In genomic region chr3L:727874-728273, dm6 we compare ENCODE assay signal across 4 fruit fly cellular contexts.
A peak's percentile ranks its signal among the peaks of the same experiment; 100 is the strongest.
TF ChIP-seq lines count a peak whose summit lies in the region.

No protein-coding gene starts in this region.

- TF ChIP-seq CTCF in whole organism, embryonic (GFP tag; optimal IDR thresholded peaks at IDR 0.05; lab: Kevin White, UChicago): no peak

TF ChIP-seq in whole organism, embryonic, 481 proteins besides CTCF, POLR2A, EP300 and RAD21:
- peak; percentile 81 for TF ChIP-seq corto (GFP tag; optimal IDR thresholded peaks at IDR 0.05; lab: Kevin White, UChicago)
- no peak for TF ChIP-seq CG10959 (GFP tag; IDR thresholded peaks at IDR 0.05; lab: Robert Waterston, UW)
- peak; percentile 85 for TF ChIP-seq lbe (GFP tag; optimal IDR thresholded peaks at IDR 0.05; lab: Kevin White, UChicago)
- TF ChIP-seq Ets65A (GFP tag; lab: Kevin White, UChicago): peak; percentile 70

TF ChIP-seq in whole organism, prepupa, 60 proteins besides CTCF, POLR2A, EP300 and RAD21 (continues in another document):
- TF ChIP-seq CG6854 (GFP tag; optimal IDR thresholded peaks at IDR 0.05; lab: Kevin White, UChicago): peak; percentile 76
- TF ChIP-seq Hr39 (GFP tag; optimal IDR thresholded peaks at IDR 0.05; lab: Kevin White, UChicago): peak; percentile 91
- TF ChIP-seq CG10631 (GFP tag; optimal IDR thresholded peaks at IDR 0.05; lab: Kevin White, UChicago): peak; percentile 51
- TF ChIP-seq achi (GFP tag; optimal IDR thresholded peaks at IDR 0.05; lab: Kevin White, UChicago): peak; percentile 62
- TF ChIP-seq Eip93F (GFP tag; optimal IDR thresholded peaks at IDR 0.05; lab: Kevin White, UChicago): peak; percentile 83
- no peak for TF ChIP-seq fd85E (GFP tag; optimal IDR thresholded peaks at IDR 0.05; lab: Kevin White, UChicago)
- peak; percentile 77 for TF ChIP-seq CG3919 (GFP tag; optimal IDR thresholded peaks at IDR 0.05; lab: Kevin White, UChicago)
- peak; percentile 57 for TF ChIP-seq OdsH (GFP tag; optimal IDR thresholded peaks at IDR 0.05; lab: Kevin White, UChicago)
- peak; percentile 90 for TF ChIP-seq Sox102F (GFP tag; optimal IDR thresholded peaks at IDR 0.05; lab: Kevin White, UChicago)
- no peak for TF ChIP-seq salr (GFP tag; optimal IDR thresholded peaks at IDR 0.05; lab: Kevin White, UChicago)
- TF ChIP-seq CG8632 (GFP tag; optimal IDR thresholded peaks at IDR 0.05; lab: Kevin White, UChicago): peak; percentile 31
- TF ChIP-seq svp (GFP tag; lab: Kevin White, UChicago): peak; percentile 94
- TF ChIP-seq CG11902 (GFP tag; optimal IDR thresholded peaks at IDR 0.05; lab: Kevin White, UChicago): peak; percentile 43
- peak; percentile 82 for TF ChIP-seq Eip78C (GFP tag; lab: Kevin White, UChicago)
- TF ChIP-seq CG31627 (GFP tag; optimal IDR thresholded peaks at IDR 0.05; lab: Kevin White, UChicago): peak; percentile 89
- TF ChIP-seq CG11762 (GFP tag; optimal IDR thresholded peaks at IDR 0.05; lab: Kevin White, UChicago; ENCODE audit: insufficient read depth): peak; percentile 26
- peak; percentile 30 for TF ChIP-seq dsx (GFP tag; optimal IDR thresholded peaks at IDR 0.05; lab: Kevin White, UChicago; ENCODE audit: poor library complexity, severe bottlenecking)
- TF ChIP-seq ss (GFP tag; optimal IDR thresholded peaks at IDR 0.05; lab: Kevin White, UChicago): no peak
- TF ChIP-seq CG6163 (GFP tag; IDR thresholded peaks at IDR 0.05; lab: Robert Waterston, UW): peak; percentile 66; the same call in 2 of the 3 replicates
- TF ChIP-seq CG32006 (GFP tag; optimal IDR thresholded peaks at IDR 0.05; lab: Kevin White, UChicago): no peak
- TF ChIP-seq Hr38 (GFP tag; optimal IDR thresholded peaks at IDR 0.05; lab: Kevin White, UChicago): no peak
- TF ChIP-seq Met (GFP tag; optimal IDR thresholded peaks at IDR 0.05; lab: Kevin White, UChicago): peak; percentile 92
- TF ChIP-seq eg (GFP tag; IDR thresholded peaks at IDR 0.05; lab: Robert Waterston, UW): no peak
- no peak for TF ChIP-seq Hr4 (GFP tag; optimal IDR thresholded peaks at IDR 0.05; lab: Kevin White, UChicago)
- peak; percentile 26 for TF ChIP-seq Ets96B (tag; optimal IDR thresholded peaks at IDR 0.05; lab: Kevin White, UChicago)
- peak; percentile 29 for TF ChIP-seq CG8319 (GFP tag; optimal IDR thresholded peaks at IDR 0.05; lab: Kevin White, UChicago)
- TF ChIP-seq CG16779 (tag; optimal IDR thresholded peaks at IDR 0.05; lab: Kevin White, UChicago): no peak
- no peak for TF ChIP-seq CG9139 (GFP tag; optimal IDR thresholded peaks at IDR 0.05; lab: Kevin White, UChicago)
- TF ChIP-seq net (GFP tag; optimal IDR thresholded peaks at IDR 0.05; lab: Kevin White, UChicago): peak; percentile 49

TF ChIP-seq in whole organism, pupa, 21 proteins besides CTCF, POLR2A, EP300 and RAD21:
- TF ChIP-seq CG13204 (GFP tag; optimal IDR thresholded peaks at IDR 0.05; lab: Kevin White, UChicago) (no peak), CG17806 (tag; optimal IDR thresholded peaks at IDR 0.05; lab: Kevin White, UChicago) (peak; percentile 64), Pif1B (GFP tag; optimal IDR thresholded peaks at IDR 0.05; lab: Kevin White, UChicago) (peak; percentile 40), CG15710 (tag; optimal IDR thresholded peaks at IDR 0.05; lab: Kevin White, UChicago) (peak; percentile 31), CG9948 (tag; optimal IDR thresholded peaks at IDR 0.05; lab: Kevin White, UChicago) (peak; percentile 30), fd96Ca (GFP tag; IDR thresholded peaks at IDR 0.05; lab: Robert Waterston, UW) (no peak), CG32121 (GFP tag; IDR thresholded peaks at IDR 0.05; lab: Robert Waterston, UW) (no peak), Pif1A (GFP tag; optimal IDR thresholded peaks at IDR 0.05; lab: Kevin White, UChicago) (peak; percentile 46), CG4496 (GFP tag; IDR thresholded peaks at IDR 0.05; lab: Robert Waterston, UW) (no peak), CG34367 (tag; optimal IDR thresholded peaks at IDR 0.05; lab: Kevin White, UChicago) (peak; percentile 19), CG8301 (tag; optimal IDR thresholded peaks at IDR 0.05; lab: Kevin White, UChicago) (no peak), CG8159 (tag; optimal IDR thresholded peaks at IDR 0.05; lab: Kevin White, UChicago) (peak; percentile 47), D1 (tag; optimal IDR thresholded peaks at IDR 0.05; lab: Kevin White, UChicago) (no peak), Snoo (tag; optimal IDR thresholded peaks at IDR 0.05; lab: Kevin White, UChicago) (peak; percentile 72), Ets98B (GFP tag; IDR thresholded peaks at IDR 0.05; lab: Robert Waterston, UW) (no peak)

TF ChIP-seq in whole organism, wandering third instar larva, 38 proteins besides CTCF, POLR2A, EP300 and RAD21:
- TF ChIP-seq N (GFP tag; optimal IDR thresholded peaks at IDR 0.05; lab: Kevin White, UChicago) (no peak), OdsH (GFP tag; optimal IDR thresholded peaks at IDR 0.05; lab: Kevin White, UChicago) (peak; percentile 91), rgr (GFP tag; optimal IDR thresholded peaks at IDR 0.05; lab: Kevin White, UChicago) (peak; percentile 91), woc (GFP tag; optimal IDR thresholded peaks at IDR 0.05; lab: Kevin White, UChicago) (peak; percentile 94), h (GFP tag; optimal IDR thresholded peaks at IDR 0.05; lab: Kevin White, UChicago) (peak; percentile 93), Dif (GFP tag; optimal IDR thresholded peaks at IDR 0.05; lab: Kevin White, UChicago; ENCODE audit: partially characterized antibody) (no peak), tai (GFP tag; optimal IDR thresholded peaks at IDR 0.05; lab: Kevin White, UChicago) (peak; percentile 77), Hr78 (GFP tag; optimal IDR thresholded peaks at IDR 0.05; lab: Kevin White, UChicago) (no peak), Dfd (GFP tag; optimal IDR thresholded peaks at IDR 0.05; lab: Kevin White, UChicago) (no peak), pan (optimal IDR thresholded peaks at IDR 0.05; lab: Kevin White, UChicago) (no peak), Jra (GFP tag; optimal IDR thresholded peaks at IDR 0.05; lab: Kevin White, UChicago) (peak; percentile 60), foxo (GFP tag; optimal IDR thresholded peaks at IDR 0.05; lab: Kevin White, UChicago) (peak; percentile 14 to 92), ey (GFP tag; optimal IDR thresholded peaks at IDR 0.05; lab: Kevin White, UChicago) (peak; percentile 94), Hnf4 (GFP tag; optimal IDR thresholded peaks at IDR 0.05; lab: Kevin White, UChicago) (peak; percentile 88), CG32264 (GFP tag; optimal IDR thresholded peaks at IDR 0.05; lab: Kevin White, UChicago) (peak; percentile 82), dsf (GFP tag; optimal IDR thresholded peaks at IDR 0.05; lab: Kevin White, UChicago; ENCODE audit: borderline replicate concordance) (peak; percentile 25), dmrt93B (GFP tag; optimal IDR thresholded peaks at IDR 0.05; lab: Kevin White, UChicago) (peak; percentile 64), jim (GFP tag; optimal IDR thresholded peaks at IDR 0.05; lab: Kevin White, UChicago) (no peak), GATAd (GFP tag; optimal IDR thresholded peaks at IDR 0.05; lab: Kevin White, UChicago) (no peak), Abd-B (GFP tag; optimal IDR thresholded peaks at IDR 0.05; lab: Kevin White, UChicago) (no peak), Hr83 (GFP tag; optimal IDR thresholded peaks at IDR 0.05; lab: Kevin White, UChicago; ENCODE audit: poor library complexity, severe bottlenecking) (no peak), HLH106 (tag; optimal IDR thresholded peaks at IDR 0.05; lab: Kevin White, UChicago) (peak; percentile 92), psq (GFP tag; optimal IDR thresholded peaks at IDR 0.05; lab: Kevin White, UChicago) (peak; percentile 82), br (GFP tag; optimal IDR thresholded peaks at IDR 0.05; lab: Kevin White, UChicago) (peak; percentile 91), sage (GFP tag; optimal IDR thresholded peaks at IDR 0.05; lab: Kevin White, UChicago) (peak; percentile 85), usp (GFP tag; optimal IDR thresholded peaks at IDR 0.05; lab: Kevin White, UChicago) (no peak), brk (GFP tag; optimal IDR thresholded peaks at IDR 0.05; lab: Kevin White, UChicago) (peak; percentile 78), Myc (optimal IDR thresholded peaks at IDR 0.05; lab: Kevin White, UChicago) (no peak), dl (GFP tag; optimal IDR thresholded peaks at IDR 0.05; lab: Kevin White, UChicago; ENCODE audit: insufficient read depth in 1 of 2, partially characterized antibody in 2 of 2) (no peak), sv (GFP tag; optimal IDR thresholded peaks at IDR 0.05; lab: Kevin White, UChicago) (no peak), lola (GFP tag; optimal IDR thresholded peaks at IDR 0.05; lab: Kevin White, UChicago) (no peak), CG9705 (GFP tag; optimal IDR thresholded peaks at IDR 0.05; lab: Kevin White, UChicago) (peak; percentile 74), fru (GFP tag; optimal IDR thresholded peaks at IDR 0.05; lab: Kevin White, UChicago) (peak; percentile 94), Vsx2 (GFP tag; optimal IDR thresholded peaks at IDR 0.05; lab: Kevin White, UChicago; ENCODE audit: partially characterized antibody) (peak; percentile 11), CrebA (GFP tag; optimal IDR thresholded peaks at IDR 0.05; lab: Kevin White, UChicago; ENCODE audit: borderline replicate concordance) (peak; percentile 78), Rel (GFP tag; optimal IDR thresholded peaks at IDR 0.05; lab: Kevin White, UChicago) (peak; percentile 47), Rel (tag; optimal IDR thresholded peaks at IDR 0.05; lab: Kevin White, UChicago) (peak; percentile 62), Sp1 (GFP tag; optimal IDR thresholded peaks at IDR 0.05; lab: Kevin White, UChicago) (peak; percentile 91), Mio (GFP tag; optimal IDR thresholded peaks at IDR 0.05; lab: Kevin White, UChicago) (no peak)
TF ChIP-seq in whole organism, wandering third instar larva: peak in this region for 23.

Comparison
In these comparisons a context has a peak if more than half of its experiments do, and no peak if none do; other contexts are left out.
1. Of the 7 proteins assayed by ChIP-seq in both whole organism, embryonic and whole organism, prepupa: peak only in whole organism, embryonic: none; only in whole organism, prepupa: Blimp-1, CG6854, Hr39 and Sox102F; in both: none; in neither: 3.